Fruit fly (Drosophila melanogaster): ENCODE measurements around the gene Tsp66E.

- no peak for TF ChIP-seq CG2678 (tag; optimal IDR thresholded peaks at IDR 0.05)
- TF ChIP-seq usp (GFP tag; optimal IDR thresholded peaks at IDR 0.05), result no peak
- TF ChIP-seq zen (tag; optimal IDR thresholded peaks at IDR 0.05), result no peak
- no peak for TF ChIP-seq insv (GFP tag; optimal IDR thresholded peaks at IDR 0.05)
Measured at dm6 chr3L:8949823-8950222, 37.5 kb downstream of the Tsp66E start.
